Worm (Caenorhabditis elegans) whole organism, young adult: Measurements from ENCODE around the gene F25D1.3.

Experiments
- B0261.1 ChIP-seq: sonication (generic microtip); optimal IDR thresholded peaks from 2 replicates; lab custom pipeline; 2016; ENCODE audit warnings: mild to moderate bottlenecking, missing genetic modification characterization, moderate library complexity, missing compliant biosample characterization
- D2030.7 ChIP-seq: fragments of 200-800 bp; sonication (Bioruptor generic); IDR thresholded peaks from 2 replicates; pipeline ENCODE4 v1.3.6; 2022; ENCODE audit warnings: missing genetic modification reagents, missing genetic modification characterization, missing compliant biosample characterization
- F33H1.4 ChIP-seq: fragments of 200-800 bp; sonication (Bioruptor generic); IDR thresholded peaks from 2 replicates; pipeline ENCODE4 v1.3.6; 2022; ENCODE audit warnings: missing genetic modification reagents, missing genetic modification characterization, missing compliant biosample characterization
- F37B4.10 ChIP-seq: fragments of 200-800 bp; sonication (Bioruptor generic); IDR thresholded peaks from 2 replicates; pipeline ENCODE4 v1.3.6; 2022; ENCODE audit warnings: missing genetic modification characterization, missing compliant biosample characterization
- F55B11.4 ChIP-seq: sonication (generic microtip); optimal IDR thresholded peaks from 2 replicates; lab custom pipeline; 2016; ENCODE audit warnings: missing compliant biosample characterization, missing genetic modification characterization, borderline replicate concordance; ENCODE audit not compliant: insufficient read depth
- F57C9.4 ChIP-seq: sonication (generic microtip); optimal IDR thresholded peaks from 2 replicates; lab custom pipeline; 2017; ENCODE audit warnings: mild to moderate bottlenecking, missing genetic modification characterization, missing compliant biosample characterization
- Y53F4B.3 ChIP-seq: fragments of 200-800 bp; sonication (Bioruptor generic); IDR thresholded peaks from 2 replicates; pipeline ENCODE4 v1.3.6; 2022; ENCODE audit warnings: missing genetic modification reagents, missing genetic modification characterization, missing compliant biosample characterization
- Y53G8AR.9 ChIP-seq: fragments of 200-800 bp; sonication (Bioruptor generic); conservative IDR thresholded peaks from 2 replicates; pipeline ENCODE4 v1.3.6; 2022; ENCODE audit warnings: missing genetic modification reagents, missing genetic modification characterization, missing compliant biosample characterization
- Y67H2A.10 ChIP-seq: fragments of 200-800 bp; sonication (Bioruptor generic); conservative IDR thresholded peaks from 2 replicates; pipeline ENCODE4 v1.3.6; 2022; ENCODE audit warnings: missing genetic modification reagents, missing genetic modification characterization, missing compliant biosample characterization
- Y79H2A.3 ChIP-seq: fragments of 200-800 bp; sonication (Bioruptor generic); conservative IDR thresholded peaks from 2 replicates; pipeline ENCODE4 v1.3.6; 2022; ENCODE audit warnings: missing genetic modification reagents, missing genetic modification characterization, missing compliant biosample characterization
- Y95B8A.8 ChIP-seq: fragments of 200-800 bp; sonication (Bioruptor generic); IDR thresholded peaks from 2 replicates; pipeline ENCODE4 v1.3.6; 2022; ENCODE audit warnings: missing genetic modification reagents, missing genetic modification characterization, missing compliant biosample characterization
- ama-1 ChIP-seq, 3 experiments: fragments of 150-350 bp in 1 of 3; sonication (generic microtip) in 2 of 3; optimal IDR thresholded peaks; 2 replicates each; lab custom pipeline; 2014 to 2018; ENCODE audit warnings: missing biosample characterization in 2 of 3, missing genetic modification characterization in 2 of 3, missing genetic modification reagents in 2 of 3
- atf-7 ChIP-seq: sonication (generic microtip); optimal IDR thresholded peaks from 2 replicates; lab custom pipeline; 2017; ENCODE audit warnings: mild to moderate bottlenecking, missing genetic modification characterization, missing compliant biosample characterization
- athp-1 ChIP-seq: sonication (generic microtip); optimal IDR thresholded peaks from 2 replicates; lab custom pipeline; 2017; ENCODE audit warnings: mild to moderate bottlenecking, missing genetic modification characterization, missing compliant biosample characterization
- attf-3 ChIP-seq: fragments of 200-800 bp; sonication (Bioruptor generic); conservative IDR thresholded peaks from 2 replicates; pipeline ENCODE4 v1.3.6; 2022; ENCODE audit warnings: missing genetic modification reagents, missing genetic modification characterization, missing compliant biosample characterization
- ceh-58 ChIP-seq: fragments of 200-800 bp; sonication (Bioruptor generic); IDR thresholded peaks from 2 replicates; pipeline ENCODE4 v1.3.6; 2022; ENCODE audit warnings: missing genetic modification characterization, missing compliant biosample characterization
- ceh-79 ChIP-seq: sonication (generic microtip); optimal IDR thresholded peaks from 2 replicates; lab custom pipeline; 2017; ENCODE audit warnings: mild to moderate bottlenecking, missing genetic modification characterization, missing compliant biosample characterization
- dpl-1 ChIP-seq: fragments of 150-350 bp; optimal IDR thresholded peaks from 2 replicates; lab custom pipeline; 2014; ENCODE audit warnings: missing biosample characterization, missing genetic modification reagents, missing genetic modification characterization
- egrh-3 ChIP-seq: fragments of 200-800 bp; sonication (Bioruptor generic); IDR thresholded peaks from 2 replicates; pipeline ENCODE4 v1.3.6; 2022; ENCODE audit warnings: missing genetic modification reagents, missing genetic modification characterization, missing compliant biosample characterization
- fkh-3 ChIP-seq: sonication (generic microtip); optimal IDR thresholded peaks from 2 replicates; lab custom pipeline; 2016; ENCODE audit warnings: mild to moderate bottlenecking, missing genetic modification characterization, missing compliant biosample characterization
- gei-17 ChIP-seq: fragments of 200-800 bp; sonication (Bioruptor generic); optimal IDR thresholded peaks from 2 replicates; lab custom pipeline; 2018; ENCODE audit warnings: mild to moderate bottlenecking, missing genetic modification characterization, missing compliant biosample characterization
- lag-1 ChIP-seq: fragments of 200-800 bp; sonication (Bioruptor generic); IDR thresholded peaks from 2 replicates; pipeline ENCODE4 v1.3.6; 2022; ENCODE audit warnings: missing genetic modification reagents, missing genetic modification characterization, missing compliant biosample characterization
- lin-26 ChIP-seq: fragments of 200-800 bp; sonication (Bioruptor generic); IDR thresholded peaks from 2 replicates; pipeline ENCODE4 v1.3.6; 2022; ENCODE audit warnings: missing genetic modification reagents, missing genetic modification characterization, missing compliant biosample characterization
- lin-35 ChIP-seq, 3 experiments: fragments of 150-350 bp in 2 of 3; sonication (generic microtip) in 1 of 3; optimal IDR thresholded peaks; 2 replicates each; lab custom pipeline; 2014 to 2018; ENCODE audit warnings: missing biosample characterization in 3 of 3, missing genetic modification characterization in 3 of 3, missing genetic modification reagents in 3 of 3
- lin-54 ChIP-seq: fragments of 200-800 bp; sonication (Bioruptor generic); optimal IDR thresholded peaks from 2 replicates; lab custom pipeline; 2018; ENCODE audit warnings: mild to moderate bottlenecking, missing genetic modification characterization, missing compliant biosample characterization
- madf-8 ChIP-seq: fragments of 200-800 bp; sonication (Bioruptor generic); conservative IDR thresholded peaks from 2 replicates; pipeline ENCODE4 v1.3.6; 2022; ENCODE audit warnings: missing genetic modification reagents, missing genetic modification characterization, missing compliant biosample characterization
- mcd-1 ChIP-seq: fragments of 200-800 bp; sonication (Bioruptor generic); IDR thresholded peaks from 2 replicates; pipeline ENCODE4 v1.3.6; 2022; ENCODE audit warnings: missing genetic modification reagents, missing genetic modification characterization, missing compliant biosample characterization
- nhr-179 ChIP-seq: sonication (generic microtip); optimal IDR thresholded peaks from 2 replicates; lab custom pipeline; 2016; ENCODE audit warnings: mild to moderate bottlenecking, missing genetic modification characterization, missing compliant biosample characterization
- nhr-80 ChIP-seq: sonication (generic microtip); optimal IDR thresholded peaks from 2 replicates; lab custom pipeline; 2016; ENCODE audit warnings: missing genetic modification characterization, missing compliant biosample characterization
- pbrm-1 ChIP-seq: fragments of 200-800 bp; sonication (Bioruptor generic); IDR thresholded peaks from 2 replicates; pipeline ENCODE4 v1.3.6; 2022; ENCODE audit warnings: missing genetic modification reagents, missing genetic modification characterization, missing compliant biosample characterization
- pha-4 ChIP-seq: fragments of 150-350 bp; sonication (generic microtip); optimal IDR thresholded peaks from 2 replicates; lab custom pipeline; 2014; ENCODE audit warnings: missing biosample characterization, missing genetic modification reagents, missing genetic modification characterization
- sptf-2 ChIP-seq: fragments of 200-800 bp; sonication (Bioruptor generic); optimal IDR thresholded peaks from 2 replicates; lab custom pipeline; 2018; ENCODE audit warnings: mild to moderate bottlenecking, missing genetic modification characterization, missing compliant biosample characterization
- tbp1 ChIP-seq: fragments of 200-800 bp; sonication (Bioruptor generic); optimal IDR thresholded peaks from 2 replicates; lab custom pipeline; 2018; ENCODE audit warnings: mild to moderate bottlenecking, missing genetic modification characterization, missing compliant biosample characterization
- unc-62 ChIP-seq: fragments of 150-350 bp; optimal IDR thresholded peaks from 2 replicates; lab custom pipeline; 2014; ENCODE audit warnings: missing biosample characterization, missing genetic modification reagents, missing genetic modification characterization
- ztf-22 ChIP-seq: fragments of 200-800 bp; sonication (Bioruptor generic); optimal IDR thresholded peaks from 2 replicates; lab custom pipeline; 2018; ENCODE audit warnings: mild to moderate bottlenecking, missing genetic modification characterization, moderate library complexity, missing compliant biosample characterization
- ztf-25 ChIP-seq: fragments of 200-800 bp; sonication (Bioruptor generic); IDR thresholded peaks from 2 replicates; pipeline ENCODE4 v1.3.6; 2022; ENCODE audit warnings: missing genetic modification reagents, missing genetic modification characterization, missing compliant biosample characterization
- ztf-3 ChIP-seq: fragments of 200-800 bp; sonication (Bioruptor generic); optimal IDR thresholded peaks from 2 replicates; lab custom pipeline; 2018; ENCODE audit warnings: mild to moderate bottlenecking, missing genetic modification characterization, missing compliant biosample characterization
- ztf-6 ChIP-seq: fragments of 200-800 bp; sonication (Bioruptor generic); IDR thresholded peaks from 2 replicates; pipeline ENCODE4 v1.3.6; 2022; ENCODE audit warnings: missing genetic modification reagents, missing genetic modification characterization, missing compliant biosample characterization

The F25D1.3 gene

ce11 chrV:10560621-10561020 is 32.1 kb downstream of the F25D1.3 start, which contains the start of gene col-152:
Gene col-152, plus strand, starts transcription at chrV:10560921.
- TF ChIP-seq pha-4 (tag; lab: Kevin White, UChicago) (no peak), Y53G8AR.9 (GFP tag; lab: Robert Waterston, UW) (no peak), gei-17 (GFP tag; lab: Kevin White, UChicago) (no peak), dpl-1 (no peak), ceh-79 (tag; lab: Kevin White, UChicago) (no peak), nhr-179 (no peak), Y67H2A.10 (GFP tag; lab: Robert Waterston, UW) (no peak), egrh-3 (GFP tag; lab: Robert Waterston, UW) (no peak), F55B11.4 (tag; lab: Kevin White, UChicago) (no peak), madf-8 (GFP tag; lab: Robert Waterston, UW) (no peak), F57C9.4 (tag; lab: Kevin White, UChicago) (no peak), ceh-58 (GFP tag; lab: Robert Waterston, UW) (no peak), B0261.1 (no peak), lag-1 (GFP tag; lab: Robert Waterston, UW) (no peak), ztf-3 (GFP tag; lab: Kevin White, UChicago) (no peak), athp-1 (tag; lab: Kevin White, UChicago) (no peak), mcd-1 (GFP tag; lab: Robert Waterston, UW) (no peak), Y95B8A.8 (GFP tag; lab: Robert Waterston, UW) (no peak)

ce11 chrV:10561632-10562031 is 33.1 kb downstream of the F25D1.3 start:
- TF ChIP-seq Y95B8A.8 (GFP tag; lab: Robert Waterston, UW) (no peak), D2030.7 (GFP tag; lab: Robert Waterston, UW) (no peak), ama-1 (optimal IDR thresholded peaks at IDR 0.05; lab: Kevin White, UChicago) (no peak), ama-1 (GFP tag; optimal IDR thresholded peaks at IDR 0.05; lab: Kevin White, UChicago) (no peak), ztf-22 (GFP tag; lab: Kevin White, UChicago) (peak; percentile 30), egrh-3 (GFP tag; lab: Robert Waterston, UW) (peak; percentile 52; the same call in 1 of the 2 replicates), Y53F4B.3 (GFP tag; lab: Robert Waterston, UW) (no peak), ztf-25 (no peak), F37B4.10 (GFP tag; lab: Robert Waterston, UW) (no peak)

ce11 chrV:10562817-10563216 is 34.3 kb downstream of the F25D1.3 start:
- TF ChIP-seq ztf-6 (GFP tag; lab: Robert Waterston, UW) = no peak
- TF ChIP-seq nhr-80 (tag; lab: Kevin White, UChicago) = peak; percentile 60
- TF ChIP-seq atf-7 = peak; percentile 63

- TF ChIP-seq ceh-58 (GFP tag; lab: Robert Waterston, UW) (no peak), lin-35 (GFP tag; optimal IDR thresholded peaks at IDR 0.05; lab: Kevin White, UChicago) (no peak), attf-3 (GFP tag; lab: Robert Waterston, UW) (no peak), Y79H2A.3 (GFP tag; lab: Robert Waterston, UW) (no peak), unc-62 (GFP tag; lab: Kevin White, UChicago) (no peak), lin-26 (GFP tag; lab: Robert Waterston, UW) (no peak), tbp1 (GFP tag; lab: Kevin White, UChicago) (no peak), lin-54 (GFP tag; lab: Kevin White, UChicago) (no peak), gei-17 (GFP tag; lab: Kevin White, UChicago) (no peak), Y53G8AR.9 (GFP tag; lab: Robert Waterston, UW) (no peak), sptf-2 (GFP tag; lab: Kevin White, UChicago) (no peak), pbrm-1 (no peak), F33H1.4 (GFP tag; lab: Robert Waterston, UW) (no peak), fkh-3 (tag; lab: Kevin White, UChicago) (no peak)
Observed at ce11 chrV:10564140-10564539, 35.6 kb downstream of the F25D1.3 start.
